Fruit fly (Drosophila melanogaster) whole organism, embryonic: ENCODE measurements around the gene CG7963.

Experiments used
- Bgb ChIP-seq: fragments of 200-800 bp; sonication (Bioruptor generic); IDR thresholded peaks from 2 replicates; pipeline ENCODE4 v1.3.6; 2022; ENCODE audit warnings: missing biosample characterization, missing genetic modification characterization; ENCODE audit not compliant: partially characterized antibody
- BtbVII ChIP-seq: fragments of 200-800 bp; sonication (Bioruptor generic); optimal IDR thresholded peaks from 3 replicates; lab custom pipeline; 2017; ENCODE audit warnings: missing biosample characterization, mild to moderate bottlenecking, missing genetic modification characterization
- CG10147 ChIP-seq: fragments of 200-800 bp; sonication (Bioruptor generic); optimal IDR thresholded peaks from 2 replicates; lab custom pipeline; 2019; ENCODE audit warnings: missing biosample characterization, mild to moderate bottlenecking, missing genetic modification characterization, moderate library complexity
- CG10274 ChIP-seq: fragments of 200-800 bp; sonication (Bioruptor generic); optimal IDR thresholded peaks from 3 replicates; lab custom pipeline; 2017; ENCODE audit warnings: missing biosample characterization, mild to moderate bottlenecking, missing genetic modification characterization
- CG12155 ChIP-seq: fragments of 200-800 bp; sonication (Bioruptor generic); optimal IDR thresholded peaks from 3 replicates; lab custom pipeline; 2016; ENCODE audit warnings: missing biosample characterization, missing genetic modification characterization
- CG12391 ChIP-seq: fragments of 200-800 bp; sonication (Bioruptor generic); optimal IDR thresholded peaks from 3 replicates; lab custom pipeline; 2018; ENCODE audit warnings: missing biosample characterization, mild to moderate bottlenecking, missing genetic modification characterization, moderate library complexity
- CG14050 ChIP-seq: fragments of 200-800 bp; sonication (Bioruptor generic); IDR thresholded peaks from 3 replicates; pipeline ENCODE4 v1.3.6; 2022; ENCODE audit warnings: missing biosample characterization, missing genetic modification characterization
- CG14860 ChIP-seq: fragments of 200-800 bp; sonication (Bioruptor generic); IDR thresholded peaks from 3 replicates; pipeline ENCODE4 v1.3.6; 2022; ENCODE audit warnings: missing biosample characterization, missing genetic modification characterization; ENCODE audit not compliant: partially characterized antibody
- CG15514 ChIP-seq: fragments of 200-800 bp; sonication (Bioruptor generic); optimal IDR thresholded peaks from 3 replicates; lab custom pipeline; 2017; ENCODE audit warnings: missing biosample characterization, missing genetic modification characterization, mild to moderate bottlenecking, moderate library complexity, missing genetic modification reagents
- CG16779 ChIP-seq: fragments of 200-800 bp; sonication (Bioruptor generic); IDR thresholded peaks from 2 replicates; pipeline ENCODE4 v1.3.6; 2022; ENCODE audit warnings: missing biosample characterization, missing genetic modification characterization
- CG16813 ChIP-seq: fragments of 200-800 bp; sonication (Bioruptor generic); IDR thresholded peaks from 3 replicates; pipeline ENCODE4 v1.3.6; 2022; ENCODE audit warnings: missing biosample characterization, missing genetic modification characterization; ENCODE audit not compliant: partially characterized antibody
- CG18262 ChIP-seq: fragments of 200-800 bp; optimal IDR thresholded peaks from 3 replicates; lab custom pipeline; 2019; ENCODE audit warnings: missing biosample characterization, mild to moderate bottlenecking, missing genetic modification characterization, moderate library complexity
- CG18619 ChIP-seq: fragments of 200-800 bp; sonication (Bioruptor generic); optimal IDR thresholded peaks from 3 replicates; lab custom pipeline; 2017; ENCODE audit warnings: missing biosample characterization, mild to moderate bottlenecking, missing genetic modification characterization
- CG2199 ChIP-seq: fragments of 200-800 bp; sonication (Bioruptor generic); IDR thresholded peaks from 3 replicates; pipeline ENCODE4 v1.3.6; 2022; ENCODE audit warnings: missing biosample characterization, missing genetic modification characterization
- CG32532 ChIP-seq: fragments of 200-800 bp; sonication (Bioruptor generic); IDR thresholded peaks from 2 replicates; pipeline ENCODE4 v1.3.6; 2022; ENCODE audit warnings: missing biosample characterization, missing genetic modification characterization
- CG3281 ChIP-seq: fragments of 200-800 bp; sonication (Bioruptor generic); optimal IDR thresholded peaks from 3 replicates; lab custom pipeline; 2017; ENCODE audit warnings: missing biosample characterization, mild to moderate bottlenecking, missing genetic modification characterization
- CG34376 ChIP-seq: fragments of 200-800 bp; sonication (Bioruptor generic); optimal IDR thresholded peaks from 2 replicates; lab custom pipeline; 2018; ENCODE audit warnings: missing biosample characterization, mild to moderate bottlenecking, missing genetic modification characterization
- CG4617 ChIP-seq: fragments of 200-800 bp; sonication (Bioruptor generic); optimal IDR thresholded peaks from 3 replicates; lab custom pipeline; 2016; ENCODE audit warnings: missing biosample characterization, missing genetic modification characterization, borderline replicate concordance
- CG4730 ChIP-seq: fragments of 200-800 bp; sonication (Bioruptor generic); IDR thresholded peaks from 2 replicates; pipeline ENCODE4 v1.3.6; 2022; ENCODE audit warnings: missing biosample characterization, missing genetic modification characterization
- CG6654 ChIP-seq: fragments of 200-800 bp; sonication (Bioruptor generic); optimal IDR thresholded peaks from 2 replicates; lab custom pipeline; 2017; ENCODE audit warnings: missing biosample characterization, mild to moderate bottlenecking, missing genetic modification characterization
- CG6791 ChIP-seq: fragments of 200-800 bp; sonication (Bioruptor generic); IDR thresholded peaks from 3 replicates; pipeline ENCODE4 v1.3.6; 2022; ENCODE audit warnings: missing biosample characterization, missing genetic modification characterization; ENCODE audit not compliant: partially characterized antibody
- CG8924 ChIP-seq: fragments of 200-800 bp; optimal IDR thresholded peaks from 3 replicates; lab custom pipeline; 2019; ENCODE audit warnings: missing biosample characterization, mild to moderate bottlenecking, missing genetic modification characterization, moderate library complexity
- CoRest ChIP-seq: fragments of 200-800 bp; sonication (Bioruptor generic); optimal IDR thresholded peaks from 3 replicates; lab custom pipeline; 2018; ENCODE audit warnings: missing biosample characterization, mild to moderate bottlenecking, missing genetic modification characterization, moderate library complexity
- D19A ChIP-seq: fragments of 200-800 bp; optimal IDR thresholded peaks from 3 replicates; lab custom pipeline; 2019; ENCODE audit warnings: missing biosample characterization, mild to moderate bottlenecking, missing genetic modification characterization, moderate library complexity
- Dll ChIP-seq: fragments of 200-800 bp; sonication (Bioruptor generic); IDR thresholded peaks from 4 replicates; pipeline ENCODE4 v1.3.6; 2022; ENCODE audit warnings: missing biosample characterization, missing genetic modification characterization; ENCODE audit not compliant: partially characterized antibody
- Doc2 ChIP-seq: fragments of 200-800 bp; sonication (Bioruptor generic); IDR thresholded peaks from 2 replicates; pipeline ENCODE4 v1.3.6; 2022; ENCODE audit warnings: missing biosample characterization, missing genetic modification characterization
- E2f1 ChIP-seq: fragments of 200-800 bp; sonication (Bioruptor generic); IDR thresholded peaks from 2 replicates; pipeline ENCODE4 v1.3.6; 2022; ENCODE audit warnings: missing biosample characterization, missing genetic modification characterization
- E2f2 ChIP-seq: fragments of 200-800 bp; sonication (Bioruptor generic); IDR thresholded peaks from 2 replicates; pipeline ENCODE4 v1.3.6; 2022; ENCODE audit warnings: missing biosample characterization, missing genetic modification characterization
- Ets97D ChIP-seq: fragments of 200-800 bp; sonication (Bioruptor generic); optimal IDR thresholded peaks from 3 replicates; lab custom pipeline; 2016; ENCODE audit warnings: missing biosample characterization, missing genetic modification characterization
- Med ChIP-seq: fragments of 200-800 bp; sonication (Bioruptor generic); peaks from one replicate; lab custom pipeline; 2016; ENCODE audit warnings: missing biosample characterization, missing genetic modification characterization, mild to moderate bottlenecking, inconsistent platforms, moderate library complexity
- Nf-YC ChIP-seq: fragments of 200-800 bp; optimal IDR thresholded peaks from 3 replicates; lab custom pipeline; 2019; ENCODE audit warnings: missing biosample characterization, mild to moderate bottlenecking, missing genetic modification characterization, moderate library complexity
- Opbp ChIP-seq: fragments of 200-800 bp; sonication (Bioruptor generic); IDR thresholded peaks from 3 replicates; pipeline ENCODE4 v1.3.6; 2022; ENCODE audit warnings: missing biosample characterization, missing genetic modification characterization; ENCODE audit not compliant: partially characterized antibody
- Pdp1 ChIP-seq, 2 experiments: fragments of 200-800 bp; sonication (Bioruptor generic); optimal IDR thresholded peaks; 3 replicates each; lab custom pipeline; 2016; ENCODE audit warnings: missing biosample characterization in 2 of 2, missing genetic modification characterization in 2 of 2, mild to moderate bottlenecking in 1 of 2, moderate library complexity in 1 of 2
- Sry-δ ChIP-seq: fragments of 200-800 bp; sonication (Bioruptor generic); optimal IDR thresholded peaks from 2 replicates; lab custom pipeline; 2016; ENCODE audit warnings: missing biosample characterization, missing genetic modification characterization
- Vsx1 ChIP-seq: fragments of 200-800 bp; sonication (Bioruptor generic); optimal IDR thresholded peaks from 2 replicates; lab custom pipeline; 2017; ENCODE audit warnings: missing biosample characterization, mild to moderate bottlenecking, missing genetic modification characterization, missing genetic modification reagents
- YL-1 ChIP-seq: fragments of 200-800 bp; sonication (Bioruptor generic); optimal IDR thresholded peaks from 3 replicates; lab custom pipeline; 2017; ENCODE audit warnings: missing biosample characterization, mild to moderate bottlenecking, missing genetic modification characterization
- bbx ChIP-seq: fragments of 200-800 bp; sonication (Bioruptor generic); IDR thresholded peaks from 2 replicates; pipeline ENCODE4 v1.3.6; 2022; ENCODE audit warnings: missing biosample characterization, missing genetic modification characterization; ENCODE audit not compliant: partially characterized antibody
- caup ChIP-seq: fragments of 200-800 bp; sonication (Bioruptor generic); optimal IDR thresholded peaks from 3 replicates; lab custom pipeline; 2017; ENCODE audit warnings: missing biosample characterization, mild to moderate bottlenecking, missing genetic modification characterization, moderate library complexity; ENCODE audit not compliant: severe bottlenecking
- dm ChIP-seq: fragments of 200-800 bp; sonication (Bioruptor generic); optimal IDR thresholded peaks from 3 replicates; lab custom pipeline; 2016; ENCODE audit warnings: missing biosample characterization, missing genetic modification characterization
- fd102C ChIP-seq: fragments of 200-800 bp; sonication (Bioruptor generic); optimal IDR thresholded peaks from 2 replicates; lab custom pipeline; 2018; ENCODE audit warnings: missing biosample characterization, mild to moderate bottlenecking, missing genetic modification characterization, moderate library complexity
- gsb ChIP-seq: fragments of 200-800 bp; sonication (Bioruptor generic); IDR thresholded peaks from 2 replicates; pipeline ENCODE4 v1.3.6; 2022; ENCODE audit warnings: missing biosample characterization, missing genetic modification characterization
- jing ChIP-seq: fragments of 200-800 bp; sonication (Bioruptor generic); optimal IDR thresholded peaks from 2 replicates; lab custom pipeline; 2018; ENCODE audit warnings: missing biosample characterization, mild to moderate bottlenecking, missing genetic modification characterization
- nom ChIP-seq: fragments of 200-800 bp; sonication (Bioruptor generic); optimal IDR thresholded peaks from 2 replicates; lab custom pipeline; 2017; ENCODE audit warnings: missing biosample characterization, missing genetic modification characterization, mild to moderate bottlenecking, moderate library complexity, missing genetic modification reagents
- pb ChIP-seq: fragments of 200-800 bp; sonication (Bioruptor generic); optimal IDR thresholded peaks from 3 replicates; lab custom pipeline; 2016; ENCODE audit warnings: missing biosample characterization, missing genetic modification characterization
- phol ChIP-seq: fragments of 200-800 bp; sonication (Bioruptor generic); optimal IDR thresholded peaks from 3 replicates; lab custom pipeline; 2018; ENCODE audit warnings: missing biosample characterization, mild to moderate bottlenecking, missing genetic modification characterization, moderate library complexity
- seq ChIP-seq: fragments of 200-800 bp; sonication (Bioruptor generic); IDR thresholded peaks from 2 replicates; pipeline ENCODE4 v1.3.6; 2022; ENCODE audit warnings: missing biosample characterization, missing genetic modification characterization
- slbo ChIP-seq: fragments of 200-800 bp; sonication (Bioruptor generic); IDR thresholded peaks from 2 replicates; pipeline ENCODE4 v1.3.6; 2022; ENCODE audit warnings: missing biosample characterization, missing genetic modification characterization
- tap ChIP-seq: fragments of 200-800 bp; optimal IDR thresholded peaks from 3 replicates; lab custom pipeline; 2019; ENCODE audit warnings: missing biosample characterization, mild to moderate bottlenecking, missing genetic modification characterization, moderate library complexity
- vnd ChIP-seq: fragments of 200-800 bp; sonication (Bioruptor generic); IDR thresholded peaks from 3 replicates; pipeline ENCODE4 v1.3.6; 2022; ENCODE audit warnings: missing biosample characterization, missing genetic modification characterization; ENCODE audit not compliant: partially characterized antibody

Gene CG7963

dm6 chr3R:8340675-8341275, 21.9 kb upstream of the CG7963 start, which contains the start of the genes COX7A and Arl2 (continued):
- TF ChIP-seq caup (GFP tag; lab: Kevin White, UChicago) (no peak), CoRest (no peak), CG8924 (tag; lab: Kevin White, UChicago) (peak; percentile 77), vnd (GFP tag; lab: Robert Waterston, UW) (peak; percentile 92), fd102C (GFP tag; lab: Kevin White, UChicago) (no peak), Bgb (peak; percentile 96), E2f2 (GFP tag; lab: Robert Waterston, UW) (peak; percentile 56), CG32532 (GFP tag; lab: Robert Waterston, UW) (peak; percentile 47; the same call in 1 of the 2 replicates), pb (no peak), CG14050 (GFP tag; lab: Robert Waterston, UW) (no peak), CG18262 (tag; lab: Kevin White, UChicago) (no peak), gsb (GFP tag; lab: Robert Waterston, UW) (no peak), CG10147 (peak; percentile 27), dm (GFP tag; lab: Kevin White, UChicago) (peak; percentile 23), CG3281 (GFP tag; lab: Kevin White, UChicago) (no peak), slbo (no peak), nom (GFP tag; lab: Kevin White, UChicago) (peak; percentile 23), bbx (GFP tag; lab: Robert Waterston, UW) (peak; percentile 97), Ets97D (peak; percentile 60), CG14860 (GFP tag; lab: Robert Waterston, UW) (peak; percentile 91), CG4730 (GFP tag; lab: Robert Waterston, UW) (no peak), BtbVII (GFP tag; lab: Kevin White, UChicago) (no peak), Doc2 (GFP tag; lab: Robert Waterston, UW) (no peak), CG16779 (GFP tag; lab: Robert Waterston, UW) (no peak), CG18619 (GFP tag; lab: Kevin White, UChicago) (no peak), CG12155 (GFP tag; lab: Kevin White, UChicago) (no peak), CG6654 (GFP tag; lab: Kevin White, UChicago) (no peak), Sry-δ (GFP tag; lab: Kevin White, UChicago) (peak; percentile 78), CG10274 (GFP tag; lab: Kevin White, UChicago) (no peak), Opbp (GFP tag; lab: Robert Waterston, UW) (peak; percentile 98), D19A (tag; lab: Kevin White, UChicago) (no peak), E2f1 (GFP tag; lab: Robert Waterston, UW) (0 out of 2 replicates have a peak, but pooled peaks have one; percentile 17), CG4617 (GFP tag; lab: Kevin White, UChicago) (peak; percentile 88), CG34376 (GFP tag; lab: Kevin White, UChicago) (no peak), Dll (GFP tag; lab: Robert Waterston, UW) (peak; percentile 94), CG16813 (GFP tag; lab: Robert Waterston, UW) (peak; percentile 91), Nf-YC (tag; lab: Kevin White, UChicago) (peak; percentile 34), Vsx1 (no peak), phol (tag; lab: Kevin White, UChicago) (peak; percentile 27), seq (no peak), CG2199 (GFP tag; lab: Robert Waterston, UW) (no peak), CG15514 (GFP tag; lab: Kevin White, UChicago) (peak; percentile 47), YL-1 (GFP tag; lab: Kevin White, UChicago) (peak; percentile 96), CG6791 (GFP tag; lab: Robert Waterston, UW) (peak; percentile 94), tap (tag; lab: Kevin White, UChicago) (no peak), jing (GFP tag; lab: Kevin White, UChicago) (no peak), Pdp1 (GFP tag; optimal IDR thresholded peaks at IDR 0.05; lab: Kevin White, UChicago) (peak in 1 of 2 experiments; percentile 95), Med (GFP tag; lab: Kevin White, UChicago) (peak; percentile 81), CG12391 (peak; percentile 17)
